Worm (Caenorhabditis elegans): Measurements from ENCODE around the gene ttr-2.

DNA sequence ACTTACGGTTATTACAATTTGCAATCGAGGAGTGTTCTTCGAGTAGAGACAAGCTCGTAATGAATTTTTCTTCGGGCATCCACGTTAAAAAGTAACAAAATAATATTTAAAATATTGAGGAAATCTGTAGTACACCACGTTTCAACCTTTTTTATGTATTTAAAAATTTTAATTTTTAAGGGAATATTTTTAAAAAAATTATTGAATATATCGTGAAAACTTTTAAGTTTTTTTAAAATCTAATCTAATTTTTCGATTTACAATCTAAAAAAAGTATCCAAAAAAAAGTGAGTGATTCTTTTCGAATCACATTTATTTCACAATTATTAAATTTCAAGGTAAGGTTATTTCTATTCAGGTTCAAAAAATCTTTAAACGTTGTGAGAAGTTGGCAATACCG lies 17.2 kb downstream of the ttr-2 start, which contains the start of gene gln-2:
- TF ChIP-seq ceh-82 (tag; optimal IDR thresholded peaks at IDR 0.05) = no peak
- TF ChIP-seq nhr-77 (tag; optimal IDR thresholded peaks at IDR 0.05) = no peak
- TF ChIP-seq nhr-25 (tag; optimal IDR thresholded peaks at IDR 0.05) = no peak
- TF ChIP-seq gmeb-1 (tag; optimal IDR thresholded peaks at IDR 0.05) = no peak
- TF ChIP-seq sma-3 (GFP tag; optimal IDR thresholded peaks at IDR 0.05) = no peak
- no peak for TF ChIP-seq peb-1 (tag; optimal IDR thresholded peaks at IDR 0.05)
- no peak for TF ChIP-seq aly-2 (tag; optimal IDR thresholded peaks at IDR 0.05)
- TF ChIP-seq elt-3 (tag; optimal IDR thresholded peaks at IDR 0.05) = no peak
- TF ChIP-seq mdl-1 (tag; optimal IDR thresholded peaks at IDR 0.05) = no peak
- TF ChIP-seq ZK546.5 (tag; optimal IDR thresholded peaks at IDR 0.05) = no peak
- TF ChIP-seq F13H6.1 (tag; optimal IDR thresholded peaks at IDR 0.05) = no peak

Data from whole organism, L2 larva.